Fruit fly (Drosophila melanogaster) whole organism, prepupa: ENCODE measurements around the gene ProRS-m.

ENCODE experiments used
- Blimp-1 ChIP-seq: fragments of 200-800 bp; sonication (Bioruptor generic); optimal IDR thresholded peaks from 3 replicates; lab custom pipeline; 2017; ENCODE audit warnings: missing biosample characterization, missing genetic modification characterization, mild to moderate bottlenecking, moderate library complexity, missing genetic modification reagents
- CG10631 ChIP-seq: fragments of 200-800 bp; sonication (Bioruptor generic); optimal IDR thresholded peaks from 2 replicates; lab custom pipeline; 2016; ENCODE audit warnings: missing biosample characterization, missing genetic modification characterization
- CG11762 ChIP-seq: fragments of 200-800 bp; sonication (Bioruptor generic); optimal IDR thresholded peaks from 3 replicates; lab custom pipeline; 2016; ENCODE audit warnings: missing biosample characterization, missing genetic modification characterization; ENCODE audit not compliant: insufficient read depth
- CG15336 ChIP-seq: fragments of 200-800 bp; sonication (Bioruptor generic); IDR thresholded peaks from 2 replicates; pipeline ENCODE4 v1.3.6; 2022; ENCODE audit warnings: missing biosample characterization, missing genetic modification characterization
- CG16779 ChIP-seq: fragments of 200-800 bp; sonication (Bioruptor generic); optimal IDR thresholded peaks from 3 replicates; lab custom pipeline; 2017; ENCODE audit warnings: missing biosample characterization, mild to moderate bottlenecking, missing genetic modification characterization
- CG3032 ChIP-seq: fragments of 200-800 bp; optimal IDR thresholded peaks from 2 replicates; lab custom pipeline; 2019; ENCODE audit warnings: missing biosample characterization, mild to moderate bottlenecking, missing genetic modification characterization, moderate library complexity
- CG31627 ChIP-seq: fragments of 200-800 bp; sonication (Bioruptor generic); optimal IDR thresholded peaks from 3 replicates; lab custom pipeline; 2016; ENCODE audit warnings: missing biosample characterization, missing genetic modification characterization
- CG32006 ChIP-seq: fragments of 200-800 bp; sonication (Bioruptor generic); optimal IDR thresholded peaks from 3 replicates; lab custom pipeline; 2017; ENCODE audit warnings: missing biosample characterization, mild to moderate bottlenecking, missing genetic modification characterization
- CG6163 ChIP-seq: fragments of 200-800 bp; sonication (Bioruptor generic); IDR thresholded peaks from 3 replicates; pipeline ENCODE4 v1.3.6; 2022; ENCODE audit warnings: missing biosample characterization, missing genetic modification characterization
- CG6276 ChIP-seq: fragments of 200-800 bp; sonication (Bioruptor generic); optimal IDR thresholded peaks from 2 replicates; lab custom pipeline; 2017; ENCODE audit warnings: missing biosample characterization, mild to moderate bottlenecking, missing genetic modification characterization
- CG6792 ChIP-seq: fragments of 200-800 bp; sonication (Bioruptor generic); optimal IDR thresholded peaks from 3 replicates; lab custom pipeline; 2016; ENCODE audit warnings: missing biosample characterization, missing genetic modification characterization
- CG6808 ChIP-seq: fragments of 200-800 bp; sonication (Bioruptor generic); optimal IDR thresholded peaks from 3 replicates; lab custom pipeline; 2017; ENCODE audit warnings: missing biosample characterization, missing genetic modification characterization, mild to moderate bottlenecking, moderate library complexity, missing genetic modification reagents
- CG6854 ChIP-seq: fragments of 200-800 bp; sonication (Bioruptor generic); optimal IDR thresholded peaks from 2 replicates; lab custom pipeline; 2017; ENCODE audit warnings: missing biosample characterization, mild to moderate bottlenecking, missing genetic modification characterization
- CG8119 ChIP-seq: fragments of 200-800 bp; sonication (Bioruptor generic); IDR thresholded peaks from 3 replicates; pipeline ENCODE4 v1.3.6; 2022; ENCODE audit warnings: missing biosample characterization, missing genetic modification characterization
- CG8319 ChIP-seq: fragments of 200-800 bp; sonication (Bioruptor generic); optimal IDR thresholded peaks from 3 replicates; lab custom pipeline; 2016; ENCODE audit warnings: missing biosample characterization, missing genetic modification characterization
- CG8632 ChIP-seq: fragments of 200-800 bp; sonication (Bioruptor generic); optimal IDR thresholded peaks from 3 replicates; lab custom pipeline; 2016; ENCODE audit warnings: missing biosample characterization, missing genetic modification characterization
- Eip75B ChIP-seq: fragments of 200-800 bp; sonication (Bioruptor generic); optimal IDR thresholded peaks from 3 replicates; lab custom pipeline; 2016; ENCODE audit warnings: missing biosample characterization, missing genetic modification characterization
- Eip78C ChIP-seq: fragments of 200-800 bp; sonication (Bioruptor generic); peaks from one replicate; lab custom pipeline; 2016; ENCODE audit warnings: missing biosample characterization, missing genetic modification characterization
- Ets21C ChIP-seq: fragments of 200-800 bp; sonication (Bioruptor generic); optimal IDR thresholded peaks from 3 replicates; lab custom pipeline; 2016; ENCODE audit warnings: missing biosample characterization, missing genetic modification characterization
- Ets96B ChIP-seq: fragments of 200-800 bp; optimal IDR thresholded peaks from 2 replicates; lab custom pipeline; 2019; ENCODE audit warnings: missing biosample characterization, mild to moderate bottlenecking, missing genetic modification characterization, moderate library complexity
- Gug ChIP-seq: fragments of 200-800 bp; sonication (Bioruptor generic); IDR thresholded peaks from 2 replicates; pipeline ENCODE4 v1.3.6; 2022; ENCODE audit warnings: missing biosample characterization, missing genetic modification characterization
- Hr38 ChIP-seq: sonication (Bioruptor generic); optimal IDR thresholded peaks from 2 replicates; lab custom pipeline; 2016; ENCODE audit warnings: missing biosample characterization, missing genetic modification characterization
- Hr39 ChIP-seq: fragments of 200-800 bp; sonication (Bioruptor generic); optimal IDR thresholded peaks from 2 replicates; lab custom pipeline; 2016; ENCODE audit warnings: missing biosample characterization, missing genetic modification characterization
- Hr4 ChIP-seq: fragments of 200-800 bp; sonication (Bioruptor generic); optimal IDR thresholded peaks from 3 replicates; lab custom pipeline; 2016; ENCODE audit warnings: missing biosample characterization, missing genetic modification characterization
- OdsH ChIP-seq: fragments of 200-800 bp; sonication (Bioruptor generic); optimal IDR thresholded peaks from 3 replicates; lab custom pipeline; 2016; ENCODE audit warnings: missing biosample characterization, missing genetic modification characterization
- Sox102F ChIP-seq: fragments of 200-800 bp; sonication (Bioruptor generic); optimal IDR thresholded peaks from 2 replicates; lab custom pipeline; 2016; ENCODE audit warnings: missing biosample characterization, mild to moderate bottlenecking, missing genetic modification characterization
- Sox14 ChIP-seq: fragments of 200-800 bp; sonication (Bioruptor generic); optimal IDR thresholded peaks from 3 replicates; lab custom pipeline; 2016; ENCODE audit warnings: missing biosample characterization, missing genetic modification characterization
- Sox15 ChIP-seq: fragments of 200-800 bp; sonication (Bioruptor generic); optimal IDR thresholded peaks from 3 replicates; lab custom pipeline; 2016; ENCODE audit warnings: missing biosample characterization, missing genetic modification characterization
- achi ChIP-seq: fragments of 200-800 bp; sonication (Bioruptor generic); optimal IDR thresholded peaks from 3 replicates; lab custom pipeline; 2016; ENCODE audit warnings: missing biosample characterization, missing genetic modification characterization
- acj6 ChIP-seq: fragments of 200-800 bp; sonication (Bioruptor generic); optimal IDR thresholded peaks from 3 replicates; lab custom pipeline; 2016; ENCODE audit warnings: missing biosample characterization, missing genetic modification characterization
- cyc ChIP-seq: fragments of 200-800 bp; sonication (Bioruptor generic); optimal IDR thresholded peaks from 3 replicates; lab custom pipeline; 2016; ENCODE audit warnings: missing biosample characterization, missing genetic modification characterization
- dac ChIP-seq: fragments of 200-800 bp; sonication (Bioruptor generic); optimal IDR thresholded peaks from 2 replicates; lab custom pipeline; 2017; ENCODE audit warnings: missing biosample characterization, mild to moderate bottlenecking, missing genetic modification characterization
- dsx ChIP-seq: fragments of 200-800 bp; optimal IDR thresholded peaks from 3 replicates; lab custom pipeline; 2019; ENCODE audit warnings: missing biosample characterization, mild to moderate bottlenecking, missing genetic modification characterization, moderate library complexity; ENCODE audit not compliant: poor library complexity, severe bottlenecking
- eg ChIP-seq: fragments of 200-800 bp; sonication (Bioruptor generic); IDR thresholded peaks from 3 replicates; pipeline ENCODE4 v1.3.6; 2022; ENCODE audit warnings: missing biosample characterization, missing genetic modification characterization
- fd59A ChIP-seq: fragments of 200-800 bp; sonication (Bioruptor generic); optimal IDR thresholded peaks from 2 replicates; lab custom pipeline; 2017; ENCODE audit warnings: missing biosample characterization, mild to moderate bottlenecking, missing genetic modification characterization, missing genetic modification reagents
- fd85E ChIP-seq: fragments of 200-800 bp; sonication (Bioruptor generic); optimal IDR thresholded peaks from 3 replicates; lab custom pipeline; 2016; ENCODE audit warnings: missing biosample characterization, missing genetic modification characterization
- fkh ChIP-seq: fragments of 200-800 bp; sonication (Bioruptor generic); optimal IDR thresholded peaks from 3 replicates; lab custom pipeline; 2017; ENCODE audit warnings: missing biosample characterization, mild to moderate bottlenecking, missing genetic modification characterization, moderate library complexity
- net ChIP-seq: fragments of 200-800 bp; sonication (Bioruptor generic); optimal IDR thresholded peaks from 3 replicates; lab custom pipeline; 2016; ENCODE audit warnings: missing biosample characterization, missing genetic modification characterization
- salr ChIP-seq, 2 experiments: fragments of 200-800 bp; sonication (Bioruptor generic); optimal IDR thresholded peaks; 3 replicates each; lab custom pipeline; 2016 to 2018; ENCODE audit warnings: missing biosample characterization in 2 of 2, missing genetic modification characterization in 2 of 2, mild to moderate bottlenecking in 1 of 2
- spab ChIP-seq: fragments of 200-800 bp; sonication (Bioruptor generic); optimal IDR thresholded peaks from 2 replicates; lab custom pipeline; 2017; ENCODE audit warnings: missing biosample characterization, mild to moderate bottlenecking, missing genetic modification characterization, missing genetic modification reagents
- ss ChIP-seq, 2 experiments: fragments of 200-800 bp; sonication (Bioruptor generic); optimal IDR thresholded peaks; 2 replicates in 1 of 2; 3 replicates in 1 of 2; lab custom pipeline; 2017 to 2018; ENCODE audit warnings: mild to moderate bottlenecking in 2 of 2, missing biosample characterization in 2 of 2, missing genetic modification characterization in 2 of 2, moderate library complexity in 1 of 2
- svp ChIP-seq: fragments of 200-800 bp; sonication (Bioruptor generic); peaks from one replicate; lab custom pipeline; 2016; ENCODE audit warnings: missing biosample characterization, missing genetic modification characterization
- topi ChIP-seq: fragments of 200-800 bp; sonication (Bioruptor generic); optimal IDR thresholded peaks from 3 replicates; lab custom pipeline; 2016; ENCODE audit warnings: missing biosample characterization, missing genetic modification characterization
- vri ChIP-seq: fragments of 200-800 bp; sonication (Bioruptor generic); optimal IDR thresholded peaks from 3 replicates; lab custom pipeline; 2016; ENCODE audit warnings: missing biosample characterization, mild to moderate bottlenecking, missing genetic modification characterization

The ProRS-m gene

DNA sequence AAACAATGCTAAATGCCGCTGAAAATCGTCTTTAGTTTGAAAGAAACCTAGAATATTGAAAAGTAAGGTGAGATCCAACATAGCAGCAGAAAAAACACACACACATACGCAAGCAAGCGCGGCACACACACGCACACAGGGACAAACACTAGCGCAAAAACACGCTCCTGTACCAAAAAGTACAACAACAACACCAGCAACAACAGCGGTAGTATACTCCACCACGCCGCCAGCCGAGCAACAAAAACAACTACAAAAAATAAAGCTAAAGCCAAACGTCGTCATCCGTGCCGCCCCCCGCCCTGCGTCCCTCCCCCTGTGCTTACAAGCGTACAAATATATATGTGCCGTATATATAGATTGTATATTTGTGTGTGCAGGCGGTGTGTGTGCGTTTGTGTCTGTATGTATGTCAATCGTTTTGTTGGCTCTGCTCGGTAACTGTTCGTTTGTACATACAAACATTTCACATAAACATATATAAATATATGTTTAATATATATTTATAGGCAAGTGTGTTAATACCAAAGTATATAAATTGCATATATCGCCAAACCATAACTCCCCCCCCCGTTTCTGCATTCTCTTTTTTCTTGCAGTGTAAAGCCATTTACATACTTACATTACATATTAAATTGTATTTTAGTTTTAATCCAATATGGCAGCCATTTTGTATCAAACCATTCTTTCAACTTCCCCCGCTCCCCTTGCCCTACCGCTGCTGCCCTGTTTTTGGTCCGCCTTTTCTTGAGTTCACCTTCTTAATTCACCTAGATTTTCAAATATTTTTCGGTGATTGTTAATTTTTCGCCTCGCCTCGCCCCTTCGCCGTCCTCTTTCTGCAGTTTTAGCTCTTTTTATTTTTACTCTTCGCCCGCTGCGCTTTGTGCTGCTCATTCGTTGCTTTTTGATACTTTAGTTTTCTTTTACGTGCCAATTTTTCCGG lies 15.4 kb downstream of the ProRS-m start (continued):
- TF ChIP-seq fd59A (GFP tag; lab: Kevin White, UChicago) = no peak
- peak; percentile 72 for TF ChIP-seq CG15336 (GFP tag; lab: Robert Waterston, UW)
- TF ChIP-seq CG8319 = peak; percentile 30
- TF ChIP-seq Blimp-1 = no peak
- TF ChIP-seq Sox102F (GFP tag; lab: Kevin White, UChicago) = peak; percentile 18
- peak; percentile 85 for TF ChIP-seq eg
- TF ChIP-seq CG6854 = no peak
- TF ChIP-seq CG8119 = peak; percentile 77
- peak; percentile 59 for TF ChIP-seq svp (GFP tag; lab: Kevin White, UChicago)
- TF ChIP-seq dac = peak; percentile 1
- TF ChIP-seq CG8632 (GFP tag; lab: Kevin White, UChicago) = peak; percentile 42
- no peak for TF ChIP-seq Ets21C
- TF ChIP-seq Sox14 (GFP tag; lab: Kevin White, UChicago) = no peak
- no peak for TF ChIP-seq fkh (GFP tag; lab: Kevin White, UChicago)
- TF ChIP-seq Eip78C (GFP tag; lab: Kevin White, UChicago) = peak; percentile 82
- TF ChIP-seq Hr39 = peak; percentile 11

DNA sequence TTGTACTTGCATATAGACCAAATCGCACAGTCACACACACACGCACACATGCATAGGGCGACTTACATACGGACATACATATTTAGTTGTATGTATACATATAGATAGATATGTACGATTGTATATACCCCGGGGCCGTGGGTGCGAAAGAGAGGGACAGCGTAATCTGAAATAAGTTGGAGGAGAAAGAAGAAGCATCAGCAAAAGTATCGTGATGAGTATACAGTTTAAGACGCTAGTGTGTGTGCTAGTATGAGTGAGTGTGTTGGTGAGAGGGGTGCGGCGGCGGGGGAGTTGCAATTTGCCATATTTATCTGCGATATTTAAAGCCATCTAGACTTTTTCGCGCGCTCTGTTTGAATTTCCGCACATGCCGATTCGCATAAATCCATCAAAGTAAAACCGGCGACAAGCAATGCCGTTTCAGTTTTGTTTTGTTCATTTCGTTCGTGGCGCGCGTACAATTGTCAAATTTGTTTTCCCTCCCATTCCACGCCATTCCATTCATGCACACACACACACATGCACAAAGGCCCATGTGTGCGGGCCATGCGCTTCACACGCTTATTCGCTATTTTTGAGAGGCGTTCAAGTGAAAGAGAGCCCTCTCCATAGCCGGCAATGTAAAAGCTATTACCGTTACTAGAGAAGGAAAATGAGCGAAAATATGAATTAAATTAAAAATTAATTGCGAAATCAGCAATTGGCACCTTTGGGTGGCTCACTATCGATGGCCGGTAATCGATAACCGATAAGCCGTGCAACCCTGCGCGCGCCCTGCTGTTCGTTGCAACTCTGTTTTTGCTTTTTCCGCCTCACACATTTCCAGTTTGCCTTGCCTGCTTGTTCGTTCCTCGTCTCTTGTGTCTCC lies 16.5 kb downstream of the ProRS-m start:
- peak; percentile 67 for TF ChIP-seq CG8632 (GFP tag; lab: Kevin White, UChicago)
- TF ChIP-seq dac = peak; percentile 60
- peak; percentile 8 for TF ChIP-seq Ets96B
- 0 out of 2 replicates have a peak, but pooled peaks have one; percentile 10 for TF ChIP-seq CG15336 (GFP tag; lab: Robert Waterston, UW)
- peak; percentile 9 for TF ChIP-seq Sox15 (GFP tag; lab: Kevin White, UChicago)
- peak; percentile 16 for TF ChIP-seq spab (GFP tag; lab: Kevin White, UChicago)
- peak; percentile 82 for TF ChIP-seq CG31627 (GFP tag; lab: Kevin White, UChicago)
- TF ChIP-seq CG3032 (tag; lab: Kevin White, UChicago) = peak; percentile 48
- TF ChIP-seq eg = peak; percentile 81
- TF ChIP-seq Gug (GFP tag; lab: Robert Waterston, UW) = peak; percentile 23; the same call in 1 of the 2 replicates
- peak; percentile 80 for TF ChIP-seq net
- TF ChIP-seq OdsH (GFP tag; lab: Kevin White, UChicago) = peak; percentile 69
- TF ChIP-seq svp (GFP tag; lab: Kevin White, UChicago) = peak; percentile 81
- TF ChIP-seq CG6276 (GFP tag; lab: Kevin White, UChicago) = no peak
- peak; percentile 76 for TF ChIP-seq achi (GFP tag; lab: Kevin White, UChicago)
- peak; percentile 38 for TF ChIP-seq CG10631 (GFP tag; lab: Kevin White, UChicago)
- peak; percentile 83 for TF ChIP-seq vri (GFP tag; lab: Kevin White, UChicago)
- TF ChIP-seq Blimp-1 = peak; percentile 67
- peak; percentile 86 for TF ChIP-seq Sox102F (GFP tag; lab: Kevin White, UChicago)
- TF ChIP-seq CG16779 (tag; lab: Kevin White, UChicago) = peak; percentile 71
- peak; percentile 80 for TF ChIP-seq Eip75B
- peak; percentile 93 for TF ChIP-seq CG6163 (GFP tag; lab: Robert Waterston, UW)
- peak; percentile 85 for TF ChIP-seq CG6808 (GFP tag; lab: Kevin White, UChicago)
- peak; percentile 77 for TF ChIP-seq cyc (GFP tag; lab: Kevin White, UChicago)
- no peak for TF ChIP-seq Hr38 (GFP tag; lab: Kevin White, UChicago)
- peak; percentile 81 for TF ChIP-seq acj6 (GFP tag; lab: Kevin White, UChicago)
- TF ChIP-seq Sox14 (GFP tag; lab: Kevin White, UChicago) = peak; percentile 76
- peak; percentile 34 for TF ChIP-seq CG32006
- TF ChIP-seq Hr4 (GFP tag; lab: Kevin White, UChicago) = peak; percentile 58
- peak; percentile 46 for TF ChIP-seq CG11762 (GFP tag; lab: Kevin White, UChicago)
- peak; percentile 29 for TF ChIP-seq dsx (GFP tag; lab: Kevin White, UChicago)
- TF ChIP-seq Hr39 = peak; percentile 67
- TF ChIP-seq fkh (GFP tag; lab: Kevin White, UChicago) = peak; percentile 79
- peak; percentile 59 to 67 for TF ChIP-seq salr (GFP tag; optimal IDR thresholded peaks at IDR 0.05; lab: Kevin White, UChicago)
- peak; percentile 63 for TF ChIP-seq CG6792 (GFP tag; lab: Kevin White, UChicago)
- TF ChIP-seq ss (GFP tag; optimal IDR thresholded peaks at IDR 0.05; lab: Kevin White, UChicago) = peak; percentile 46 to 79
- peak; percentile 52 for TF ChIP-seq fd59A (GFP tag; lab: Kevin White, UChicago)
- peak; percentile 87 for TF ChIP-seq topi (GFP tag; lab: Kevin White, UChicago)
- peak; percentile 64 for TF ChIP-seq fd85E
